Fruit fly (Drosophila melanogaster) whole organism, prepupa: ENCODE results near the gene Gdi.

ENCODE experiments used
- CG10631 ChIP-seq: fragments of 200-800 bp; sonication (Bioruptor generic); optimal IDR thresholded peaks from 2 replicates; lab custom pipeline; 2016; ENCODE audit warnings: missing biosample characterization, missing genetic modification characterization
- CG11294 ChIP-seq: fragments of 200-800 bp; sonication (Bioruptor generic); IDR thresholded peaks from 2 replicates; pipeline ENCODE4 v1.3.6; 2022; ENCODE audit warnings: missing biosample characterization, missing genetic modification characterization
- CG11762 ChIP-seq: fragments of 200-800 bp; sonication (Bioruptor generic); optimal IDR thresholded peaks from 3 replicates; lab custom pipeline; 2016; ENCODE audit warnings: missing biosample characterization, missing genetic modification characterization; ENCODE audit not compliant: insufficient read depth
- CG11902 ChIP-seq: fragments of 200-800 bp; sonication (Bioruptor generic); optimal IDR thresholded peaks from 3 replicates; lab custom pipeline; 2016; ENCODE audit warnings: missing biosample characterization, missing genetic modification characterization
- CG15336 ChIP-seq: fragments of 200-800 bp; sonication (Bioruptor generic); IDR thresholded peaks from 2 replicates; pipeline ENCODE4 v1.3.6; 2022; ENCODE audit warnings: missing biosample characterization, missing genetic modification characterization
- CG16779 ChIP-seq: fragments of 200-800 bp; sonication (Bioruptor generic); optimal IDR thresholded peaks from 3 replicates; lab custom pipeline; 2017; ENCODE audit warnings: missing biosample characterization, mild to moderate bottlenecking, missing genetic modification characterization
- CG3032 ChIP-seq: fragments of 200-800 bp; optimal IDR thresholded peaks from 2 replicates; lab custom pipeline; 2019; ENCODE audit warnings: missing biosample characterization, mild to moderate bottlenecking, missing genetic modification characterization, moderate library complexity
- CG31627 ChIP-seq: fragments of 200-800 bp; sonication (Bioruptor generic); optimal IDR thresholded peaks from 3 replicates; lab custom pipeline; 2016; ENCODE audit warnings: missing biosample characterization, missing genetic modification characterization
- CG34406 ChIP-seq: fragments of 200-800 bp; sonication (Bioruptor generic); optimal IDR thresholded peaks from 3 replicates; lab custom pipeline; 2016; ENCODE audit warnings: missing biosample characterization, missing genetic modification characterization
- CG3919 ChIP-seq: fragments of 200-800 bp; sonication (Bioruptor generic); optimal IDR thresholded peaks from 3 replicates; lab custom pipeline; 2016; ENCODE audit warnings: missing biosample characterization, missing genetic modification characterization
- CG6276 ChIP-seq: fragments of 200-800 bp; sonication (Bioruptor generic); optimal IDR thresholded peaks from 2 replicates; lab custom pipeline; 2017; ENCODE audit warnings: missing biosample characterization, mild to moderate bottlenecking, missing genetic modification characterization
- Eip78C ChIP-seq: fragments of 200-800 bp; sonication (Bioruptor generic); peaks from one replicate; lab custom pipeline; 2016; ENCODE audit warnings: missing biosample characterization, missing genetic modification characterization
- Eip93F ChIP-seq: fragments of 200-800 bp; sonication (Bioruptor generic); optimal IDR thresholded peaks from 2 replicates; lab custom pipeline; 2016; ENCODE audit warnings: missing biosample characterization, mild to moderate bottlenecking, missing genetic modification characterization
- Ets21C ChIP-seq: fragments of 200-800 bp; sonication (Bioruptor generic); optimal IDR thresholded peaks from 3 replicates; lab custom pipeline; 2016; ENCODE audit warnings: missing biosample characterization, missing genetic modification characterization
- Ets96B ChIP-seq: fragments of 200-800 bp; optimal IDR thresholded peaks from 2 replicates; lab custom pipeline; 2019; ENCODE audit warnings: missing biosample characterization, mild to moderate bottlenecking, missing genetic modification characterization, moderate library complexity
- Hr38 ChIP-seq: sonication (Bioruptor generic); optimal IDR thresholded peaks from 2 replicates; lab custom pipeline; 2016; ENCODE audit warnings: missing biosample characterization, missing genetic modification characterization
- Hr39 ChIP-seq: fragments of 200-800 bp; sonication (Bioruptor generic); optimal IDR thresholded peaks from 2 replicates; lab custom pipeline; 2016; ENCODE audit warnings: missing biosample characterization, missing genetic modification characterization
- Hr4 ChIP-seq: fragments of 200-800 bp; sonication (Bioruptor generic); optimal IDR thresholded peaks from 3 replicates; lab custom pipeline; 2016; ENCODE audit warnings: missing biosample characterization, missing genetic modification characterization
- Met ChIP-seq: fragments of 200-800 bp; sonication (Bioruptor generic); optimal IDR thresholded peaks from 3 replicates; lab custom pipeline; 2016; ENCODE audit warnings: missing biosample characterization, missing genetic modification characterization
- OdsH ChIP-seq: fragments of 200-800 bp; sonication (Bioruptor generic); optimal IDR thresholded peaks from 3 replicates; lab custom pipeline; 2016; ENCODE audit warnings: missing biosample characterization, missing genetic modification characterization
- Sox102F ChIP-seq: fragments of 200-800 bp; sonication (Bioruptor generic); optimal IDR thresholded peaks from 2 replicates; lab custom pipeline; 2016; ENCODE audit warnings: missing biosample characterization, mild to moderate bottlenecking, missing genetic modification characterization
- eg ChIP-seq: fragments of 200-800 bp; sonication (Bioruptor generic); IDR thresholded peaks from 3 replicates; pipeline ENCODE4 v1.3.6; 2022; ENCODE audit warnings: missing biosample characterization, missing genetic modification characterization
- esn ChIP-seq: fragments of 200-800 bp; sonication (Bioruptor generic); optimal IDR thresholded peaks from 2 replicates; lab custom pipeline; 2016; ENCODE audit warnings: missing biosample characterization, mild to moderate bottlenecking, missing genetic modification characterization, moderate library complexity
- fd59A ChIP-seq: fragments of 200-800 bp; sonication (Bioruptor generic); optimal IDR thresholded peaks from 2 replicates; lab custom pipeline; 2017; ENCODE audit warnings: missing biosample characterization, mild to moderate bottlenecking, missing genetic modification characterization, missing genetic modification reagents
- fkh ChIP-seq: fragments of 200-800 bp; sonication (Bioruptor generic); optimal IDR thresholded peaks from 3 replicates; lab custom pipeline; 2017; ENCODE audit warnings: missing biosample characterization, mild to moderate bottlenecking, missing genetic modification characterization, moderate library complexity
- lz ChIP-seq: fragments of 200-800 bp; sonication (Bioruptor generic); optimal IDR thresholded peaks from 3 replicates; lab custom pipeline; 2016; ENCODE audit warnings: missing biosample characterization, missing genetic modification characterization
- pdm3 ChIP-seq: fragments of 200-800 bp; sonication (Bioruptor generic); optimal IDR thresholded peaks from 3 replicates; lab custom pipeline; 2016; ENCODE audit warnings: missing biosample characterization, missing genetic modification characterization
- ss ChIP-seq, 2 experiments: fragments of 200-800 bp; sonication (Bioruptor generic); optimal IDR thresholded peaks; 2 replicates in 1 of 2; 3 replicates in 1 of 2; lab custom pipeline; 2017 to 2018; ENCODE audit warnings: mild to moderate bottlenecking in 2 of 2, missing biosample characterization in 2 of 2, missing genetic modification characterization in 2 of 2, moderate library complexity in 1 of 2
- svp ChIP-seq: fragments of 200-800 bp; sonication (Bioruptor generic); peaks from one replicate; lab custom pipeline; 2016; ENCODE audit warnings: missing biosample characterization, missing genetic modification characterization
- topi ChIP-seq: fragments of 200-800 bp; sonication (Bioruptor generic); optimal IDR thresholded peaks from 3 replicates; lab custom pipeline; 2016; ENCODE audit warnings: missing biosample characterization, missing genetic modification characterization
- vri ChIP-seq: fragments of 200-800 bp; sonication (Bioruptor generic); optimal IDR thresholded peaks from 3 replicates; lab custom pipeline; 2016; ENCODE audit warnings: missing biosample characterization, mild to moderate bottlenecking, missing genetic modification characterization

Gdi gene

DNA sequence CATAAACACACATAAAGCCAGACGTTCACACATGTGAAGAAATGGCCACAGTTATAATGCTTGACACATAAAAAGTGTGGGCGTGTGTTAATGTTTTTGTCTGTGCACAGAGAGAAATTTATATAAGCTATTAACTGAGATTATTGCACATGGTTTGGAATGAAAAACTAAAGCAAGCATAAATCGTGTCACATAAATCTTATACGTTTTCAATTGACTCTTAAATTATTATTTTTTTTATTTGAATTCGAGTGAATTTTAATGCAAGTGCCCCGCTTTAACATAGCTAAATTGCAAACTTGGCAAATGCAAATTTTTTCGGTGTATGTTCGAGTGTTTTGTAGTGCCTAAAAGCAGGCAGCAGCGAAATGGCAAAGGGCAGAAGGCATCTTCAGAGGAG, 7.2 kb downstream of the Gdi start (continued):
- peak; percentile 13 for TF ChIP-seq Met (GFP tag; lab: Kevin White, UChicago)
- peak; percentile 22 for TF ChIP-seq Hr4
- peak; percentile 4 for TF ChIP-seq Sox102F (GFP tag; lab: Kevin White, UChicago)
- TF ChIP-seq pdm3 (GFP tag; lab: Kevin White, UChicago): peak; percentile 35
- TF ChIP-seq Ets96B (tag; lab: Kevin White, UChicago): peak; percentile 11
- peak; percentile 17 for TF ChIP-seq CG31627 (GFP tag; lab: Kevin White, UChicago)
- peak; percentile 35 for TF ChIP-seq OdsH (GFP tag; lab: Kevin White, UChicago)
- TF ChIP-seq CG11294 (GFP tag; lab: Robert Waterston, UW): no peak
- no peak for TF ChIP-seq CG3032 (tag; lab: Kevin White, UChicago)
- TF ChIP-seq CG11762: no peak
- TF ChIP-seq fd59A (GFP tag; lab: Kevin White, UChicago): no peak
- no peak for TF ChIP-seq lz (GFP tag; lab: Kevin White, UChicago)
- peak; percentile 43 for TF ChIP-seq svp (GFP tag; lab: Kevin White, UChicago)
- TF ChIP-seq CG34406: no peak
- peak; percentile 27 for TF ChIP-seq Hr39 (GFP tag; lab: Kevin White, UChicago)
- no peak for TF ChIP-seq ss (GFP tag; optimal IDR thresholded peaks at IDR 0.05; lab: Kevin White, UChicago)

DNA sequence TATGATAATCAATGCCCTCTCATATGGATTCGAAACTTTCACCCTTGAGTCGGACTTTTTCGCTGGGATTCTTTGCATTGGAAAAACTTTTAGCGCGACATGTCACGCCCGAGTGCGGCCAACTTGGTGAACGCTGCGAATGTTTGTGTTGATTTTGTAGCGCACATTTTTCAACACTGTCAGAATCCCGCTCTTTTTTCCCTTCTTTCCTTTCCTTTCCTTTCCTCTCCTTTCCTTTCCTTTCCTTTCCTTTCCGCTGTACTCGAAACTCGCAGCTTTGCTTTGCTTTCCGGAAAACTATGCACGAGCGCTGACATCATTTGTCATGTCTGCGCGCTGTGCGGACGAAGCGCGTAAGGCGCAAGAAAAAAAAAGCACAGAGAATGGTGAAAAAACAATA, 27.3 kb downstream of the Gdi start:
- TF ChIP-seq vri (GFP tag; lab: Kevin White, UChicago) (no peak), Hr38 (no peak), lz (GFP tag; lab: Kevin White, UChicago) (no peak)

DNA sequence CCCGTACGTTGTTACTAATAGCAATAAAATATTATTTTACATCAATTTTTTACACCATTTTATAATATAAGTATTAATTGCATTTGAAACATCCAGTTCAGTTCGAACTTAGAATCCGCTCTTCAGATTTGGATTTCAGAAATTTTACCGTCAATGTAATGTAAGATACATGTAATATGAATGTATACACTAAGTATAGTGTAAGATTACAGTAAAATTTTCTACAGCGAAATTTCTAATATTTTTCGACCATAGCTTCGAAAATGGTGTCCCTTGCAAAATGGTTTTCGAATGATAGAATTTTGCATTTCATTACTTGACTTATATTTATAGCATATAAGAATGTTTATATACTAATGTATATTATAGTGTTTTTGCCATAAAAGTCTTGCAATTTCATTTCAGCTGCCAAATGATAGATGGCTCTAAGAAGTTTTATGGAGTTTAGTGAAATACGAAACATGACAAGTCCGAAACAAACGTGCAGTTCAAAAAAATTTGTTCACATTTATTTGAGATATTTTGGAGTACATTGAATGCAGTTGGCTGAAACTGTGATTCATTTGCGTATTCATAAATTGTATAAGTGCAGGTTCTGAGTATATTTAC, 30.1 kb downstream of the Gdi start:
- TF ChIP-seq svp (GFP tag; lab: Kevin White, UChicago) (peak; percentile 1), esn (GFP tag; lab: Kevin White, UChicago) (no peak)

DNA sequence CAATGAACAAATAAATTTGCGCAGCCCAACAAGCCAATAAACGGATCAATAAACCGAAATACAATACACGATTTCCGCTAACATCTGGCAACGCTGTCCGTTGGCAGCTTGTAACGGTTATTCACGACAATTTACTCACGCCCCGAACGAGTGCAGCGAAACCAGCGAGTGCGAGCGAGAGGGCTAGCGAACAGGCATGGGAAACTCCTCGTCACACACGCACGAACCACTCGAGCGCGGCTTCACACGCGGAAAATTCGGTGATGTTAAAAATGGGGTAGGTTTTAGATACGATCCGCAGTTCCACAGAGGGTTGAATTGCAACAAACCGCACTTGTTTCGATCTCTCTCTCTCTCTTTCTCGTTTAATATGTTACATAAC, 34.6 kb downstream of the Gdi start:
- TF ChIP-seq CG11902 (GFP tag; lab: Kevin White, UChicago) (no peak), CG10631 (GFP tag; lab: Kevin White, UChicago) (no peak), lz (GFP tag; lab: Kevin White, UChicago) (no peak), CG15336 (GFP tag; lab: Robert Waterston, UW) (no peak), svp (GFP tag; lab: Kevin White, UChicago) (no peak), eg (GFP tag; lab: Robert Waterston, UW) (no peak), Ets21C (GFP tag; lab: Kevin White, UChicago) (no peak)

DNA sequence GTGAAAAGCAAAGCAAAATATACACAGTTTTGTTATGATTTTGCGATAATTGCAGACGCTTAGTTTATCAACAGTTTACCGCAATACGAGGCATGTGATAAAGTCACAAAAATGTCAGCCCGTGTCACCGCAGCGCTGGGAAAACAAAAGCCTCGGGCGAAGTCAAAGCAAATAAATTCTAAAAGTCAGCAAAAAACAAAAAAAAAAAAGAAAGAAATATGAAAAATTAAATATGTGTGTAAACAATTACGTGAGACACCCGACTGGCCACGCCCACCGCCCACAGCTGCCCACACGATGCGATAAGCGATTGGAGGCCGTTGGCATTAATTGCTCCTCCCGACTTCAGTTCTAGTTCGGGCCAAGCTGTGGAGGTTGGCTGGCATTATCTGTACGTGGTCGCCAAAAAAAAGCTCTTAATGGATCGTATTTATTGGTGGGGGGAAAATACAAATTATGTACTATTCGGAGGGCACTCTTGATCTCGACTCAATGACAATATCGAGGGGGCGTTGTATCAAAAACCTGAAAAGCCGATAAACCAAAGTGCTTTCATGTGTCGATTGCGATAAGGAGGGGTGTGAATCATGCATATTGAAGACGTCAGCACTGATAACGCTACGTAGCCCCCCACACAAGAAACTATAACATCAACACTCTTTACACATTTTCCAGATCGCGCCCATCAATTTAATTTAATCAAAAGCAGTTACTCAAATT, 35.1 kb downstream of the Gdi start:
- peak; percentile 8 for TF ChIP-seq fkh (GFP tag; lab: Kevin White, UChicago)
- peak; percentile 78 for TF ChIP-seq svp (GFP tag; lab: Kevin White, UChicago)
- TF ChIP-seq CG16779 (tag; lab: Kevin White, UChicago): no peak
- TF ChIP-seq Eip93F: peak; percentile 13
- peak; percentile 77 for TF ChIP-seq vri (GFP tag; lab: Kevin White, UChicago)
- TF ChIP-seq, all 60 proteins: peak for 4

DNA sequence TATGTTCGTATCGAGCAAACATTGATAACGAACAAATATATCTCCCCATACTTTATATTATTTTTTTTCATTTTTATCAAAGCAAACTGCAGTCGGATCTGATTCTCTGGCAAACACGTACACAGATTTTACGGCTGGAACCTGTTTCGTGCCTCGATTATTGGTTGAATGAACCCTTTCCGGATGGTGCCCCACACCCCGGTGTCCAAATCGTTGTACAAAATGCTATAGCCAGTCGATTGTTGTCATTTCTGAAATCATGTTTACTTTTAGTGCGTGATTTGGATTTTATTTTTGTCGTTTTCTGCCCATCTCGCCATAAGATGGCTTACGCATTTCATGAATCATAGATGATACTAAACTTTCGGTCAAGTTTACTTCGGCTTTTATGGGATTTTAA, 36.8 kb downstream of the Gdi start:
- TF ChIP-seq Met (GFP tag; lab: Kevin White, UChicago): peak; percentile 40
- peak; percentile 66 for TF ChIP-seq Eip78C (GFP tag; lab: Kevin White, UChicago)
- peak; percentile 6 for TF ChIP-seq esn (GFP tag; lab: Kevin White, UChicago)
- TF ChIP-seq CG6276: no peak
- TF ChIP-seq vri (GFP tag; lab: Kevin White, UChicago): peak; percentile 18
- TF ChIP-seq CG31627 (GFP tag; lab: Kevin White, UChicago): no peak
- peak; percentile 18 for TF ChIP-seq fkh (GFP tag; lab: Kevin White, UChicago)
- TF ChIP-seq topi (GFP tag; lab: Kevin White, UChicago): peak; percentile 5
- no peak for TF ChIP-seq eg (GFP tag; lab: Robert Waterston, UW)
- TF ChIP-seq CG3919 (GFP tag; lab: Kevin White, UChicago): no peak
- peak; percentile 39 for TF ChIP-seq Sox102F (GFP tag; lab: Kevin White, UChicago)
